Worm (Caenorhabditis elegans): ENCODE data around the gene glb-2.

ce11 chrIV:7227072-7227471 lies 36.0 kb downstream of the glb-2 start, which contains the start of gene R13A1.10:
- TF ChIP-seq W03F9.2 (tag; optimal IDR thresholded peaks at IDR 0.05): no peak
- TF ChIP-seq him-1 (tag; optimal IDR thresholded peaks at IDR 0.05): no peak
- no peak for TF ChIP-seq dao-5 (tag; optimal IDR thresholded peaks at IDR 0.05)

Measured in whole organism, L4/young adult.